Worm (Caenorhabditis elegans) whole organism, L3 larva: ENCODE results near the gene srh-18.

Source experiments
- ama-1 ChIP-seq: fragments of 150-350 bp; optimal IDR thresholded peaks from 2 replicates; lab custom pipeline; 2018
- fkh-2 ChIP-seq: fragments of 150-350 bp; optimal IDR thresholded peaks from 2 replicates; lab custom pipeline; 2014; ENCODE audit warnings: missing biosample characterization, missing genetic modification reagents, missing genetic modification characterization
- mdl-1 ChIP-seq: fragments of 150-350 bp; optimal IDR thresholded peaks from 2 replicates; lab custom pipeline; 2014; ENCODE audit warnings: missing biosample characterization, missing genetic modification characterization
- nhr-12 ChIP-seq: fragments of 150-350 bp; optimal IDR thresholded peaks from 2 replicates; lab custom pipeline; 2014; ENCODE audit warnings: missing biosample characterization, missing genetic modification characterization
- nhr-237 ChIP-seq: fragments of 150-350 bp; optimal IDR thresholded peaks from 2 replicates; lab custom pipeline; 2014; ENCODE audit warnings: missing biosample characterization, missing genetic modification characterization
- pha-4 ChIP-seq: fragments of 150-350 bp; optimal IDR thresholded peaks from 2 replicates; lab custom pipeline; 2014; ENCODE audit warnings: missing biosample characterization, missing genetic modification reagents, missing genetic modification characterization
- unc-62 ChIP-seq: fragments of 150-350 bp; sonication (generic microtip); optimal IDR thresholded peaks from 4 replicates; lab custom pipeline; 2014; ENCODE audit warnings: missing biosample characterization, missing genetic modification reagents, missing genetic modification characterization

DNA sequence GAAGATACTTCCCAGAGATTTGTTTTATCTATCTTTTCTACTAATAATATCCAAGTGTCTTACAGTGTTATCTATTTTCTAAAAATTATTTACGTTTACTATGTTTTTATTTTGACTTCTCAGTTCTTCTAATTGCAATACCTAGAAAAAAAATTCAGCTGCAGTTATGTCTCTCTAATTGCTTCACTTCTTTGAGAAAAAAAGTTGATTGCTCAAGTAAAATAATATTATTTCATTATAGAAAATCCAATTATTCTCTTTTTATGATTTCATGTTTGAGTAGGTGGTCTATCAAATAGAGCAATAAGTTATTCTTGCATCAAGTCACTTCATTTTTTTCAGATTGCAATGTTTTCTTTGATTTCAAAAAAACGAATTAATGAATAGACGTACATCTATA lies 48.2 kb downstream of the srh-18 start:
- TF ChIP-seq nhr-12 (tag; lab: Kevin White, UChicago): no peak
- no peak for TF ChIP-seq nhr-237 (tag; lab: Kevin White, UChicago)
- no peak for TF ChIP-seq fkh-2 (tag; lab: Kevin White, UChicago)
- no peak for TF ChIP-seq pha-4 (tag; lab: Kevin White, UChicago)
- no peak for TF ChIP-seq mdl-1
- TF ChIP-seq unc-62 (GFP tag; lab: Kevin White, UChicago): no peak
- no peak for TF ChIP-seq ama-1 (lab: Kevin White, UChicago)
